Fruit fly (Drosophila melanogaster) whole organism, embryonic: ENCODE data around the gene AP-2alpha.

ENCODE experiments used
- ATbp ChIP-seq: fragments of 200-800 bp; sonication (Bioruptor generic); optimal IDR thresholded peaks from 2 replicates; lab custom pipeline; 2017; ENCODE audit warnings: missing biosample characterization, mild to moderate bottlenecking, missing genetic modification characterization, missing genetic modification reagents
- Abd-B ChIP-seq: fragments of 200-800 bp; sonication (Bioruptor generic); optimal IDR thresholded peaks from 2 replicates; lab custom pipeline; 2018; ENCODE audit warnings: missing biosample characterization, mild to moderate bottlenecking, missing genetic modification characterization, moderate library complexity
- B-H1 ChIP-seq: fragments of 200-800 bp; sonication (Bioruptor generic); IDR thresholded peaks from 3 replicates; pipeline ENCODE4 v1.3.6; 2022; ENCODE audit warnings: missing biosample characterization, missing genetic modification characterization
- CG11695 ChIP-seq: fragments of 200-800 bp; sonication (Bioruptor generic); IDR thresholded peaks from 3 replicates; pipeline ENCODE4 v1.3.6; 2022; ENCODE audit warnings: missing biosample characterization, missing genetic modification characterization
- CG11696 ChIP-seq: fragments of 200-800 bp; sonication (Bioruptor generic); IDR thresholded peaks from 2 replicates; pipeline ENCODE4 v1.3.6; 2022; ENCODE audit warnings: missing biosample characterization, missing genetic modification characterization
- CG12659 ChIP-seq: fragments of 200-800 bp; sonication (Bioruptor generic); optimal IDR thresholded peaks from 3 replicates; lab custom pipeline; 2017; ENCODE audit warnings: mild to moderate bottlenecking, missing biosample characterization, missing genetic modification reagents, missing genetic modification characterization
- CG13287 ChIP-seq: fragments of 200-800 bp; sonication (Bioruptor generic); IDR thresholded peaks from 2 replicates; pipeline ENCODE4 v1.3.6; 2022; ENCODE audit warnings: missing biosample characterization, missing genetic modification characterization; ENCODE audit not compliant: partially characterized antibody
- CG14860 ChIP-seq: fragments of 200-800 bp; sonication (Bioruptor generic); IDR thresholded peaks from 3 replicates; pipeline ENCODE4 v1.3.6; 2022; ENCODE audit warnings: missing biosample characterization, missing genetic modification characterization; ENCODE audit not compliant: partially characterized antibody
- CG15514 ChIP-seq: fragments of 200-800 bp; sonication (Bioruptor generic); optimal IDR thresholded peaks from 3 replicates; lab custom pipeline; 2017; ENCODE audit warnings: missing biosample characterization, missing genetic modification characterization, mild to moderate bottlenecking, moderate library complexity, missing genetic modification reagents
- CG2202 ChIP-seq: fragments of 200-800 bp; sonication (Bioruptor generic); optimal IDR thresholded peaks from 2 replicates; lab custom pipeline; 2018; ENCODE audit warnings: missing biosample characterization, mild to moderate bottlenecking, missing genetic modification characterization
- CG2678 ChIP-seq: fragments of 200-800 bp; sonication (Bioruptor generic); optimal IDR thresholded peaks from 3 replicates; lab custom pipeline; 2019; ENCODE audit warnings: missing biosample characterization, mild to moderate bottlenecking, missing genetic modification characterization, moderate library complexity
- CG30020 ChIP-seq: fragments of 200-800 bp; optimal IDR thresholded peaks from 2 replicates; lab custom pipeline; 2019; ENCODE audit warnings: missing biosample characterization, mild to moderate bottlenecking, missing genetic modification characterization, moderate library complexity
- CG30403 ChIP-seq: fragments of 200-800 bp; sonication (Bioruptor generic); optimal IDR thresholded peaks from 3 replicates; lab custom pipeline; 2016; ENCODE audit warnings: missing biosample characterization, missing genetic modification characterization
- CG3163 ChIP-seq: fragments of 200-800 bp; sonication (Bioruptor generic); optimal IDR thresholded peaks from 3 replicates; lab custom pipeline; 2016; ENCODE audit warnings: missing biosample characterization, missing genetic modification characterization
- CG33557 ChIP-seq: fragments of 200-800 bp; sonication (Bioruptor generic); optimal IDR thresholded peaks from 2 replicates; lab custom pipeline; 2019; ENCODE audit warnings: missing biosample characterization, mild to moderate bottlenecking, missing genetic modification characterization, moderate library complexity
- CG34224 ChIP-seq: fragments of 200-800 bp; sonication (Bioruptor generic); IDR thresholded peaks from 3 replicates; pipeline ENCODE4 v1.3.6; 2022; ENCODE audit warnings: missing biosample characterization, missing genetic modification characterization; ENCODE audit not compliant: partially characterized antibody
- CG34422 ChIP-seq: fragments of 200-800 bp; sonication (Bioruptor generic); IDR thresholded peaks from 3 replicates; pipeline ENCODE4 v1.3.6; 2022; ENCODE audit warnings: missing biosample characterization, missing genetic modification characterization
- CG4854 ChIP-seq: fragments of 200-800 bp; sonication (Bioruptor generic); optimal IDR thresholded peaks from 2 replicates; lab custom pipeline; 2016; ENCODE audit warnings: missing biosample characterization, missing genetic modification characterization, inconsistent platforms
- CG7786 ChIP-seq: fragments of 200-800 bp; sonication (Bioruptor generic); optimal IDR thresholded peaks from 2 replicates; lab custom pipeline; 2016; ENCODE audit warnings: missing biosample characterization, missing genetic modification characterization
- CG8281 ChIP-seq: fragments of 200-800 bp; sonication (Bioruptor generic); optimal IDR thresholded peaks from 2 replicates; lab custom pipeline; 2018; ENCODE audit warnings: missing biosample characterization, mild to moderate bottlenecking, missing genetic modification characterization, moderate library complexity
- CG9609 ChIP-seq: fragments of 200-800 bp; sonication (Bioruptor generic); optimal IDR thresholded peaks from 3 replicates; lab custom pipeline; 2016; ENCODE audit warnings: missing biosample characterization, missing genetic modification characterization
- CG9727 ChIP-seq: fragments of 200-800 bp; sonication (Bioruptor generic); optimal IDR thresholded peaks from 3 replicates; lab custom pipeline; 2017; ENCODE audit warnings: missing biosample characterization, mild to moderate bottlenecking, missing genetic modification characterization
- CG9932 ChIP-seq: fragments of 200-800 bp; sonication (Bioruptor generic); IDR thresholded peaks from 2 replicates; pipeline ENCODE4 v1.3.6; 2022; ENCODE audit warnings: missing biosample characterization, missing genetic modification characterization
- Dip2 ChIP-seq: fragments of 200-800 bp; sonication (Bioruptor generic); IDR thresholded peaks from 2 replicates; pipeline ENCODE4 v1.3.6; 2022; ENCODE audit warnings: missing biosample characterization, missing genetic modification characterization
- Eip74EF ChIP-seq, 2 experiments: fragments of 200-800 bp in 1 of 2; fragments of >200 bp in 1 of 2; sonication (Bioruptor generic) in 1 of 2; optimal IDR thresholded peaks; 2 replicates each; lab custom pipeline; 2017 to 2019; ENCODE audit warnings: missing biosample characterization in 2 of 2, missing genetic modification characterization in 2 of 2, mild to moderate bottlenecking in 1 of 2, moderate library complexity in 1 of 2
- H2.0 ChIP-seq: fragments of 200-800 bp; sonication (Bioruptor generic); IDR thresholded peaks from 2 replicates; pipeline ENCODE4 v1.3.6; 2022; ENCODE audit warnings: missing biosample characterization, missing genetic modification characterization
- HmgZ ChIP-seq: fragments of 200-800 bp; sonication (Bioruptor generic); optimal IDR thresholded peaks from 2 replicates; lab custom pipeline; 2018; ENCODE audit warnings: missing biosample characterization, mild to moderate bottlenecking, missing genetic modification characterization
- NFAT ChIP-seq: fragments of 200-800 bp; sonication (Bioruptor generic); IDR thresholded peaks from 2 replicates; pipeline ENCODE4 v1.3.6; 2022; ENCODE audit warnings: missing biosample characterization, missing genetic modification characterization
- Ptx1 ChIP-seq: fragments of 200-800 bp; sonication (Bioruptor generic); IDR thresholded peaks from 2 replicates; pipeline ENCODE4 v1.3.6; 2022; ENCODE audit warnings: missing biosample characterization, missing genetic modification characterization
- cato ChIP-seq: fragments of 200-800 bp; sonication (Bioruptor generic); optimal IDR thresholded peaks from 2 replicates; lab custom pipeline; 2016; ENCODE audit warnings: missing biosample characterization, missing genetic modification characterization, borderline replicate concordance
- ci ChIP-seq: fragments of 200-800 bp; sonication (Bioruptor generic); IDR thresholded peaks from 3 replicates; pipeline ENCODE4 v1.3.6; 2022; ENCODE audit warnings: missing biosample characterization, missing genetic modification characterization
- da ChIP-seq: fragments of 200-800 bp; sonication (Bioruptor generic); optimal IDR thresholded peaks from 2 replicates; lab custom pipeline; 2016; ENCODE audit warnings: missing biosample characterization, missing genetic modification characterization
- dpn ChIP-seq, 2 experiments: fragments of 200-800 bp; sonication (Bioruptor generic); optimal IDR thresholded peaks; 3 replicates each; lab custom pipeline; 2016; ENCODE audit warnings: missing biosample characterization in 2 of 2, missing genetic modification characterization in 2 of 2
- ewg ChIP-seq: fragments of 200-800 bp; sonication (Bioruptor generic); optimal IDR thresholded peaks from 3 replicates; lab custom pipeline; 2017; ENCODE audit warnings: mild to moderate bottlenecking, missing biosample characterization, missing genetic modification reagents, missing genetic modification characterization
- gcm ChIP-seq: fragments of 200-800 bp; sonication (Bioruptor generic); optimal IDR thresholded peaks from 2 replicates; lab custom pipeline; 2019; ENCODE audit warnings: missing biosample characterization, mild to moderate bottlenecking, missing genetic modification characterization, moderate library complexity
- hth ChIP-seq: fragments of >200 bp; optimal IDR thresholded peaks from 2 replicates; lab custom pipeline; 2017; ENCODE audit warnings: inconsistent platforms
- kah ChIP-seq: fragments of 200-800 bp; sonication (Bioruptor generic); optimal IDR thresholded peaks from 2 replicates; lab custom pipeline; 2018; ENCODE audit warnings: missing biosample characterization, mild to moderate bottlenecking, missing genetic modification characterization
- lola ChIP-seq, 3 experiments: fragments of >200 bp in 2 of 3; fragments of 200-800 bp in 1 of 3; sonication (Bioruptor generic) in 1 of 3; optimal IDR thresholded peaks; 2 replicates each; lab custom pipeline; 2017 to 2019; ENCODE audit warnings: missing biosample characterization in 3 of 3, missing genetic modification characterization in 3 of 3, mild to moderate bottlenecking in 1 of 3, moderate library complexity in 1 of 3
- odd ChIP-seq: fragments of 200-800 bp; sonication (Bioruptor generic); optimal IDR thresholded peaks from 2 replicates; lab custom pipeline; 2017; ENCODE audit warnings: missing biosample characterization, mild to moderate bottlenecking, missing genetic modification characterization
- peb ChIP-seq: fragments of 200-800 bp; sonication (Bioruptor generic); IDR thresholded peaks from 2 replicates; pipeline ENCODE4 v1.3.6; 2022; ENCODE audit warnings: missing biosample characterization, missing genetic modification characterization
- phol ChIP-seq: fragments of 200-800 bp; sonication (Bioruptor generic); optimal IDR thresholded peaks from 3 replicates; lab custom pipeline; 2018; ENCODE audit warnings: missing biosample characterization, mild to moderate bottlenecking, missing genetic modification characterization, moderate library complexity
- rib ChIP-seq: fragments of 200-800 bp; sonication (Bioruptor generic); IDR thresholded peaks from 2 replicates; pipeline ENCODE4 v1.3.6; 2022; ENCODE audit warnings: missing biosample characterization, missing genetic modification characterization
- sim ChIP-seq: fragments of 200-800 bp; sonication (Bioruptor generic); IDR thresholded peaks from 2 replicates; pipeline ENCODE4 v1.3.6; 2022; ENCODE audit warnings: missing biosample characterization, missing genetic modification characterization
- ssp ChIP-seq: fragments of 200-800 bp; sonication (Bioruptor generic); IDR thresholded peaks from 2 replicates; pipeline ENCODE4 v1.3.6; 2022; ENCODE audit warnings: missing biosample characterization, missing genetic modification characterization
- tup ChIP-seq: fragments of 200-800 bp; sonication (Bioruptor generic); optimal IDR thresholded peaks from 2 replicates; lab custom pipeline; 2016; ENCODE audit warnings: missing biosample characterization, mild to moderate bottlenecking, missing genetic modification characterization, moderate library complexity
- unpg ChIP-seq: fragments of 200-800 bp; sonication (Bioruptor generic); optimal IDR thresholded peaks from 3 replicates; lab custom pipeline; 2018; ENCODE audit warnings: missing biosample characterization, mild to moderate bottlenecking, missing genetic modification characterization, moderate library complexity
- usp ChIP-seq: fragments of >200 bp; optimal IDR thresholded peaks from 2 replicates; lab custom pipeline; 2017; ENCODE audit warnings: missing biosample characterization, missing genetic modification characterization
- vvl ChIP-seq: fragments of 200-800 bp; sonication (Bioruptor generic); IDR thresholded peaks from 2 replicates; pipeline ENCODE4 v1.3.6; 2022; ENCODE audit warnings: missing biosample characterization, missing genetic modification characterization
- wek ChIP-seq: fragments of 200-800 bp; sonication (Bioruptor generic); optimal IDR thresholded peaks from 3 replicates; lab custom pipeline; 2018; ENCODE audit warnings: missing biosample characterization, mild to moderate bottlenecking, missing genetic modification characterization, moderate library complexity
- wor ChIP-seq: fragments of 200-800 bp; sonication (Bioruptor generic); IDR thresholded peaks from 2 replicates; pipeline ENCODE4 v1.3.6; 2022; ENCODE audit warnings: missing biosample characterization, missing genetic modification characterization
- z ChIP-seq: fragments of 200-800 bp; sonication (Bioruptor generic); IDR thresholded peaks from 3 replicates; pipeline ENCODE4 v1.3.6; 2022; ENCODE audit warnings: missing biosample characterization, missing genetic modification characterization

Gene AP-2alpha

DNA sequence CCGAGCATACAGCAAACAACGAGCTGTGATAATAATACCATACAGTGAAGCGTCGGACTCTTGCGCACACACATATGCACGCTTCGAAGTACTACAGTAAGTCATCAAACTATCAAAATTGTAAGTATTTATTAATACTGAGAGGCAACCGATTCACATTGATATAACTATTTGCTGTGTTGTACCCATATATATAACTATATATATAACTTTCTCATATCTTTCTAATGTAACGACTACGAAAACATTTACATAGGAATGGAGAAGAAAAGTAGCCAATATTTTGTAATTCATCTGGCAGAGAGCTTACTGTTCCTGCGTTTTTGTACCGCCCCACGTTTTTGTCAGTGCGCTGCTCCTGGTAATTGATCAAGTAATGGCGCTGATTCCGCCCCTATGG lies 1.6 kb downstream of the AP-2alpha start (continued):
- TF ChIP-seq z (no peak), cato (GFP tag; lab: Kevin White, UChicago) (no peak), ssp (GFP tag; lab: Robert Waterston, UW) (no peak), kah (GFP tag; lab: Kevin White, UChicago) (no peak), CG9727 (GFP tag; lab: Kevin White, UChicago) (peak; percentile 38), vvl (no peak), ATbp (no peak), usp (no peak), CG11696 (GFP tag; lab: Robert Waterston, UW) (no peak), wor (GFP tag; lab: Robert Waterston, UW) (no peak), CG15514 (peak; percentile 7), odd (no peak), phol (tag; lab: Kevin White, UChicago) (peak; percentile 30), H2.0 (GFP tag; lab: Robert Waterston, UW) (no peak), CG34422 (GFP tag; lab: Robert Waterston, UW) (no peak), Ptx1 (GFP tag; lab: Robert Waterston, UW) (peak; percentile 41; the same call in 1 of the 2 replicates), CG9932 (GFP tag; lab: Robert Waterston, UW) (no peak), ci (no peak), CG9609 (GFP tag; lab: Kevin White, UChicago) (no peak), peb (no peak), CG2202 (tag; lab: Kevin White, UChicago) (no peak), CG13287 (GFP tag; lab: Robert Waterston, UW) (no peak), B-H1 (GFP tag; lab: Robert Waterston, UW) (no peak), Abd-B (no peak), CG3163 (no peak), ewg (no peak), tup (GFP tag; lab: Kevin White, UChicago) (peak; percentile 11), hth (no peak), gcm (GFP tag; lab: Kevin White, UChicago) (no peak), CG8281 (tag; lab: Kevin White, UChicago) (no peak), CG2678 (tag; lab: Kevin White, UChicago) (no peak), lola (GFP tag; optimal IDR thresholded peaks at IDR 0.05; lab: Kevin White, UChicago) (no peak), CG11695 (GFP tag; lab: Robert Waterston, UW) (0 out of 3 replicates have a peak, but pooled peaks have one; percentile 21), sim (GFP tag; lab: Robert Waterston, UW) (no peak), NFAT (GFP tag; lab: Robert Waterston, UW) (no peak), CG14860 (GFP tag; lab: Robert Waterston, UW) (no peak), CG34224 (GFP tag; lab: Robert Waterston, UW) (no peak), wek (no peak), dpn (GFP tag; optimal IDR thresholded peaks at IDR 0.05; lab: Kevin White, UChicago) (no peak), CG7786 (GFP tag; lab: Kevin White, UChicago) (no peak), Eip74EF (GFP tag; optimal IDR thresholded peaks at IDR 0.05; lab: Kevin White, UChicago) (no peak), CG30403 (GFP tag; lab: Kevin White, UChicago) (peak; percentile 24), rib (GFP tag; lab: Robert Waterston, UW) (no peak), Dip2 (GFP tag; lab: Robert Waterston, UW) (no peak), unpg (GFP tag; lab: Kevin White, UChicago) (no peak), CG33557 (GFP tag; lab: Kevin White, UChicago) (no peak), CG30020 (no peak), CG4854 (GFP tag; lab: Kevin White, UChicago) (no peak), HmgZ (tag; lab: Kevin White, UChicago) (peak; percentile 14), CG12659 (GFP tag; lab: Kevin White, UChicago) (no peak), da (GFP tag; lab: Kevin White, UChicago) (no peak)
